Fruit fly (Drosophila melanogaster) whole organism, prepupa: ENCODE measurements around the gene pyd.

Source experiments
- Blimp-1 ChIP-seq: fragments of 200-800 bp; sonication (Bioruptor generic); optimal IDR thresholded peaks from 3 replicates; lab custom pipeline; 2017; ENCODE audit warnings: missing biosample characterization, missing genetic modification characterization, mild to moderate bottlenecking, moderate library complexity, missing genetic modification reagents
- CG15336 ChIP-seq: fragments of 200-800 bp; sonication (Bioruptor generic); IDR thresholded peaks from 2 replicates; pipeline ENCODE4 v1.3.6; 2022; ENCODE audit warnings: missing biosample characterization, missing genetic modification characterization
- CG1621 ChIP-seq: fragments of 200-800 bp; sonication (Bioruptor generic); optimal IDR thresholded peaks from 3 replicates; lab custom pipeline; 2018; ENCODE audit warnings: missing biosample characterization, mild to moderate bottlenecking, missing genetic modification characterization
- CG16779 ChIP-seq: fragments of 200-800 bp; sonication (Bioruptor generic); optimal IDR thresholded peaks from 3 replicates; lab custom pipeline; 2017; ENCODE audit warnings: missing biosample characterization, mild to moderate bottlenecking, missing genetic modification characterization
- CG4318 ChIP-seq: fragments of 200-800 bp; sonication (Bioruptor generic); optimal IDR thresholded peaks from 3 replicates; lab custom pipeline; 2017; ENCODE audit warnings: missing biosample characterization, mild to moderate bottlenecking, missing genetic modification characterization
- CG6792 ChIP-seq: fragments of 200-800 bp; sonication (Bioruptor generic); optimal IDR thresholded peaks from 3 replicates; lab custom pipeline; 2016; ENCODE audit warnings: missing biosample characterization, missing genetic modification characterization
- CG6854 ChIP-seq: fragments of 200-800 bp; sonication (Bioruptor generic); optimal IDR thresholded peaks from 2 replicates; lab custom pipeline; 2017; ENCODE audit warnings: missing biosample characterization, mild to moderate bottlenecking, missing genetic modification characterization
- CG7368 ChIP-seq: fragments of 200-800 bp; sonication (Bioruptor generic); optimal IDR thresholded peaks from 3 replicates; lab custom pipeline; 2016; ENCODE audit warnings: missing biosample characterization, missing genetic modification characterization
- Ets21C ChIP-seq: fragments of 200-800 bp; sonication (Bioruptor generic); optimal IDR thresholded peaks from 3 replicates; lab custom pipeline; 2016; ENCODE audit warnings: missing biosample characterization, missing genetic modification characterization
- Gug ChIP-seq: fragments of 200-800 bp; sonication (Bioruptor generic); IDR thresholded peaks from 2 replicates; pipeline ENCODE4 v1.3.6; 2022; ENCODE audit warnings: missing biosample characterization, missing genetic modification characterization
- OdsH ChIP-seq: fragments of 200-800 bp; sonication (Bioruptor generic); optimal IDR thresholded peaks from 3 replicates; lab custom pipeline; 2016; ENCODE audit warnings: missing biosample characterization, missing genetic modification characterization
- Sox102F ChIP-seq: fragments of 200-800 bp; sonication (Bioruptor generic); optimal IDR thresholded peaks from 2 replicates; lab custom pipeline; 2016; ENCODE audit warnings: missing biosample characterization, mild to moderate bottlenecking, missing genetic modification characterization
- dac ChIP-seq: fragments of 200-800 bp; sonication (Bioruptor generic); optimal IDR thresholded peaks from 2 replicates; lab custom pipeline; 2017; ENCODE audit warnings: missing biosample characterization, mild to moderate bottlenecking, missing genetic modification characterization
- fd59A ChIP-seq: fragments of 200-800 bp; sonication (Bioruptor generic); optimal IDR thresholded peaks from 2 replicates; lab custom pipeline; 2017; ENCODE audit warnings: missing biosample characterization, mild to moderate bottlenecking, missing genetic modification characterization, missing genetic modification reagents

dm6 chr3R:8966598-8966997 lies 34.9 kb upstream of the pyd start:
- TF ChIP-seq OdsH (GFP tag; lab: Kevin White, UChicago) (no peak), CG6854 (GFP tag; lab: Kevin White, UChicago) (no peak), Sox102F (GFP tag; lab: Kevin White, UChicago) (no peak), CG4318 (no peak), Blimp-1 (GFP tag; lab: Kevin White, UChicago) (no peak), Gug (GFP tag; lab: Robert Waterston, UW) (no peak), dac (GFP tag; lab: Kevin White, UChicago) (no peak), CG6792 (GFP tag; lab: Kevin White, UChicago) (no peak), Ets21C (GFP tag; lab: Kevin White, UChicago) (no peak), CG15336 (no peak), fd59A (GFP tag; lab: Kevin White, UChicago) (no peak), CG1621 (tag; lab: Kevin White, UChicago) (no peak), CG7368 (no peak), CG16779 (tag; lab: Kevin White, UChicago) (no peak)
